Fruit fly (Drosophila melanogaster) whole organism: ENCODE results near the gene nod.

Experiments used
- CG8478 ChIP-seq: fragments of >200 bp; optimal IDR thresholded peaks from 2 replicates; lab custom pipeline; 2018; ENCODE audit warnings: inconsistent platforms
- Dll ChIP-seq: fragments of >200 bp; optimal IDR thresholded peaks from 2 replicates; lab custom pipeline; 2017
- EcR ChIP-seq, 2 experiments: fragments of >200 bp; optimal IDR thresholded peaks; 2 replicates each; lab custom pipeline; 2017; ENCODE audit warnings: missing biosample characterization in 2 of 2, missing genetic modification characterization in 2 of 2, missing genetic modification reagents in 2 of 2
- pan ChIP-seq: fragments of >200 bp; optimal IDR thresholded peaks from 2 replicates; lab custom pipeline; 2017
- psq ChIP-seq: fragments of >200 bp; optimal IDR thresholded peaks from 2 replicates; lab custom pipeline; 2017
- usp ChIP-seq: fragments of >200 bp; optimal IDR thresholded peaks from 2 replicates; lab custom pipeline; 2017; ENCODE audit warnings: missing biosample characterization, missing genetic modification characterization, mixed read lengths

The nod gene

dm6 chrX:11622649-11623425 is 42.3 kb downstream of the nod start:
- no peak for TF ChIP-seq EcR (GFP tag; optimal IDR thresholded peaks at IDR 0.05; lab: Kevin White, UChicago)
- no peak for TF ChIP-seq psq
- TF ChIP-seq usp (GFP tag; lab: Kevin White, UChicago) = no peak
- no peak for TF ChIP-seq pan (lab: Kevin White, UChicago)
- TF ChIP-seq CG8478 (lab: Kevin White, UChicago) = no peak
- no peak for TF ChIP-seq Dll (lab: Kevin White, UChicago)

- no peak for TF ChIP-seq usp (GFP tag; lab: Kevin White, UChicago)
- TF ChIP-seq CG8478 (lab: Kevin White, UChicago) = no peak
These were observed 48.5 kb downstream of the nod start for dm6 chrX:11628986-11629571.

dm6 chrX:11631704-11632103 is 51.1 kb downstream of the nod start:
- TF ChIP-seq pan (lab: Kevin White, UChicago) (no peak), Dll (lab: Kevin White, UChicago) (no peak), EcR (GFP tag; optimal IDR thresholded peaks at IDR 0.05; lab: Kevin White, UChicago) (no peak), CG8478 (lab: Kevin White, UChicago) (no peak), psq (no peak), usp (GFP tag; lab: Kevin White, UChicago) (no peak)
